Worm (Caenorhabditis elegans): ENCODE results near the gene F56B3.4.

Gene F56B3.4

ce11 chrIV:842630-843029, 48.6 kb upstream of the F56B3.4 start (continued):
- TF ChIP-seq nhr-47 (tag; optimal IDR thresholded peaks at IDR 0.05) (peak; percentile 61), nhr-84 (tag; optimal IDR thresholded peaks at IDR 0.05) (no peak), pag-3 (tag; optimal IDR thresholded peaks at IDR 0.05; ENCODE audit: borderline replicate concordance, insufficient read depth) (no peak), fos-1 (tag; optimal IDR thresholded peaks at IDR 0.05) (peak; percentile 24), rnt-1 (tag; optimal IDR thresholded peaks at IDR 0.05) (no peak), aly-2 (tag; optimal IDR thresholded peaks at IDR 0.05) (peak; percentile 8), nhr-237 (tag; optimal IDR thresholded peaks at IDR 0.05) (no peak), hpl-2 (GFP tag; optimal IDR thresholded peaks at IDR 0.05) (no peak), unc-98 (GFP tag; IDR thresholded peaks at IDR 0.05) (no peak), hlh-17 (GFP tag; optimal IDR thresholded peaks at IDR 0.05; ENCODE audit: borderline replicate concordance) (no peak), egl-27 (tag; optimal IDR thresholded peaks at IDR 0.05) (no peak), mef-2 (tag; optimal IDR thresholded peaks at IDR 0.05) (no peak), ceh-63 (GFP tag; optimal IDR thresholded peaks at IDR 0.05) (no peak), isw-1 (GFP tag; IDR thresholded peaks at IDR 0.05) (no peak; the same call in 1 of the 2 replicates), skn-1 (tag; optimal IDR thresholded peaks at IDR 0.05) (peak; percentile 2), vab-15 (tag; optimal IDR thresholded peaks at IDR 0.05) (no peak), nhr-12 (tag; optimal IDR thresholded peaks at IDR 0.05) (no peak), ceh-82 (tag; optimal IDR thresholded peaks at IDR 0.05) (peak; percentile 6 to 66 (median 23)), unc-86 (tag; optimal IDR thresholded peaks at IDR 0.05) (no peak), C04F5.9 (tag; optimal IDR thresholded peaks at IDR 0.05) (peak; percentile 8), C16A3.4 (tag; optimal IDR thresholded peaks at IDR 0.05) (peak; percentile 50), irx-1 (tag; optimal IDR thresholded peaks at IDR 0.05) (no peak), tbx-2 (tag; optimal IDR thresholded peaks at IDR 0.05) (peak; percentile 37), elt-3 (tag; optimal IDR thresholded peaks at IDR 0.05) (peak in 1 of 6 experiments; percentile 34), tlp-1 (tag; optimal IDR thresholded peaks at IDR 0.05) (no peak), mep-1 (tag; optimal IDR thresholded peaks at IDR 0.05) (peak; percentile 58), nhr-11 (tag; optimal IDR thresholded peaks at IDR 0.05) (no peak), Y116A8C.19 (tag; optimal IDR thresholded peaks at IDR 0.05; ENCODE audit: borderline replicate concordance) (no peak), dpl-1 (GFP tag; optimal IDR thresholded peaks at IDR 0.05) (peak; percentile 17 to 59 (median 40)), nhr-77 (tag; optimal IDR thresholded peaks at IDR 0.05) (peak; percentile 52), nhr-20 (tag; optimal IDR thresholded peaks at IDR 0.05) (peak; percentile 60), alr-1 (tag; optimal IDR thresholded peaks at IDR 0.05; ENCODE audit: borderline replicate concordance) (no peak), lin-15B (tag; optimal IDR thresholded peaks at IDR 0.05) (no peak), fkh-10 (GFP tag; optimal IDR thresholded peaks at IDR 0.05) (no peak)

- TF ChIP-seq nhr-84 (tag; optimal IDR thresholded peaks at IDR 0.05) (no peak), Y116A8C.19 (tag; optimal IDR thresholded peaks at IDR 0.05; ENCODE audit: borderline replicate concordance) (no peak), C04F5.9 (tag; optimal IDR thresholded peaks at IDR 0.05) (no peak), ztf-11 (tag; optimal IDR thresholded peaks at IDR 0.05) (no peak), rnt-1 (tag; optimal IDR thresholded peaks at IDR 0.05) (no peak), xbp-1 (tag; optimal IDR thresholded peaks at IDR 0.05) (no peak), snu-23 (GFP tag; optimal IDR thresholded peaks at IDR 0.05) (no peak), unc-62 (GFP tag; optimal IDR thresholded peaks at IDR 0.05) (no peak), nhr-85 (tag) (no peak), lin-14 (GFP tag; optimal IDR thresholded peaks at IDR 0.05) (no peak), dpl-1 (GFP tag; optimal IDR thresholded peaks at IDR 0.05) (peak; percentile 27 to 71 (median 57)), lin-35 (GFP tag; optimal IDR thresholded peaks at IDR 0.05) (peak; percentile 29 to 70), egl-13 (tag; optimal IDR thresholded peaks at IDR 0.05) (no peak), skn-1 (tag; optimal IDR thresholded peaks at IDR 0.05) (no peak), grh-1 (GFP tag; IDR thresholded peaks at IDR 0.05) (no peak), ceh-82 (tag; optimal IDR thresholded peaks at IDR 0.05) (no peak), efl-1 (optimal IDR thresholded peaks at IDR 0.05) (peak; percentile 65 to 97), efl-1 (GFP tag; optimal IDR thresholded peaks at IDR 0.05 in 1 of 2) (peak; percentile 82 to 93), nhr-237 (tag; optimal IDR thresholded peaks at IDR 0.05) (no peak), aly-2 (tag; optimal IDR thresholded peaks at IDR 0.05) (no peak), ets-5 (GFP tag; IDR thresholded peaks at IDR 0.05) (no peak), F16B12.6 (tag; optimal IDR thresholded peaks at IDR 0.05) (peak; percentile 58), snpc-4 (tag; optimal IDR thresholded peaks at IDR 0.05) (no peak), fkh-4 (tag; optimal IDR thresholded peaks at IDR 0.05; ENCODE audit: borderline replicate concordance) (no peak), pag-3 (tag; optimal IDR thresholded peaks at IDR 0.05; ENCODE audit: borderline replicate concordance, insufficient read depth) (no peak), lin-39 (tag; optimal IDR thresholded peaks at IDR 0.05) (no peak), pax-3 (tag; optimal IDR thresholded peaks at IDR 0.05) (no peak), sox-4 (tag; optimal IDR thresholded peaks at IDR 0.05) (no peak)
Measured at ce11 chrIV:842095-842494, 48.0 kb upstream of the F56B3.4 start, which contains the start of gene Y55F3BR.6. TSS of gene Y55F3BR.6 (minus strand) at chrIV:842126.
